Fruit fly (Drosophila melanogaster) whole organism, wandering third instar larva: ENCODE data around the gene CG14627.

Experiments used
- Abd-B ChIP-seq: fragments of >200 bp; optimal IDR thresholded peaks from 2 replicates; lab custom pipeline; 2017; ENCODE audit warnings: missing biosample characterization, missing genetic modification characterization
- CG32264 ChIP-seq: fragments of 200-800 bp; sonication (Bioruptor generic); optimal IDR thresholded peaks from 2 replicates; lab custom pipeline; 2016; ENCODE audit warnings: missing biosample characterization, missing genetic modification characterization
- CrebA ChIP-seq: fragments of 200-800 bp; sonication (Bioruptor generic); optimal IDR thresholded peaks from 2 replicates; lab custom pipeline; 2016; ENCODE audit warnings: missing biosample characterization, mild to moderate bottlenecking, missing genetic modification characterization, borderline replicate concordance
- Dfd ChIP-seq: fragments of >200 bp; optimal IDR thresholded peaks from 2 replicates; lab custom pipeline; 2017; ENCODE audit warnings: missing biosample characterization, missing genetic modification characterization
- Dif ChIP-seq: fragments of 200-275, 200-300 bp; sonication (Bioruptor generic); optimal IDR thresholded peaks from 2 replicates; lab custom pipeline; 2018; ENCODE audit warnings: missing biosample characterization, missing genetic modification characterization; ENCODE audit not compliant: partially characterized antibody
- GATAd ChIP-seq: sonication (Bioruptor generic); optimal IDR thresholded peaks from 2 replicates; lab custom pipeline; 2016; ENCODE audit warnings: missing biosample characterization, missing genetic modification characterization
- HLH106 ChIP-seq: fragments of 200-800 bp; optimal IDR thresholded peaks from 3 replicates; lab custom pipeline; 2019; ENCODE audit warnings: missing biosample characterization, mild to moderate bottlenecking, missing genetic modification characterization, moderate library complexity
- Hnf4 ChIP-seq: fragments of 200-800 bp; sonication (Bioruptor generic); optimal IDR thresholded peaks from 2 replicates; lab custom pipeline; 2016; ENCODE audit warnings: missing biosample characterization, mild to moderate bottlenecking, missing genetic modification characterization
- Hr78 ChIP-seq: fragments of >200 bp; optimal IDR thresholded peaks from 2 replicates; lab custom pipeline; 2017; ENCODE audit warnings: missing biosample characterization, missing genetic modification characterization
- Hr83 ChIP-seq: fragments of 200-300 bp; sonication (Bioruptor generic); optimal IDR thresholded peaks from 2 replicates; lab custom pipeline; 2016; ENCODE audit warnings: missing biosample characterization, mild to moderate bottlenecking, missing genetic modification characterization, moderate library complexity; ENCODE audit not compliant: poor library complexity, severe bottlenecking
- Mio ChIP-seq: sonication (Bioruptor generic); optimal IDR thresholded peaks from 2 replicates; lab custom pipeline; 2016; ENCODE audit warnings: missing biosample characterization, missing genetic modification characterization
- Myc ChIP-seq: fragments of >200 bp; optimal IDR thresholded peaks from 2 replicates; lab custom pipeline; 2017
- N ChIP-seq: fragments of >200 bp; optimal IDR thresholded peaks from 2 replicates; lab custom pipeline; 2018; ENCODE audit warnings: missing biosample characterization, missing external identifiers, missing genetic modification characterization
- OdsH ChIP-seq: fragments of 200-800 bp; sonication (Bioruptor generic); optimal IDR thresholded peaks from 2 replicates; lab custom pipeline; 2016; ENCODE audit warnings: missing biosample characterization, mild to moderate bottlenecking, missing genetic modification characterization
- Rel ChIP-seq, 2 experiments: fragments of 200-800 bp; sonication (Bioruptor generic) in 1 of 2; optimal IDR thresholded peaks; 2 replicates in 1 of 2; 3 replicates in 1 of 2; lab custom pipeline; 2016 to 2019; ENCODE audit warnings: mild to moderate bottlenecking in 2 of 2, missing biosample characterization in 2 of 2, missing genetic modification characterization in 2 of 2, moderate library complexity in 1 of 2
- Sp1 ChIP-seq: fragments of 200-800 bp; sonication (Bioruptor generic); optimal IDR thresholded peaks from 3 replicates; lab custom pipeline; 2019; ENCODE audit warnings: missing biosample characterization, mild to moderate bottlenecking, missing genetic modification characterization, moderate library complexity
- br ChIP-seq: fragments of 200-800 bp; sonication (Bioruptor generic); optimal IDR thresholded peaks from 2 replicates; lab custom pipeline; 2016; ENCODE audit warnings: missing biosample characterization, missing genetic modification characterization
- brk ChIP-seq: fragments of 200-800 bp; sonication (Bioruptor generic); optimal IDR thresholded peaks from 2 replicates; lab custom pipeline; 2016; ENCODE audit warnings: missing biosample characterization, mild to moderate bottlenecking, missing genetic modification characterization
- dl ChIP-seq, 2 experiments: fragments of 175-275, 200-275 bp in 1 of 2; fragments of 200-275 bp in 1 of 2; sonication (Bioruptor generic); optimal IDR thresholded peaks; lab custom pipeline; 2018; ENCODE audit warnings: mild to moderate bottlenecking in 2 of 2, missing biosample characterization in 2 of 2, missing genetic modification characterization in 2 of 2, moderate library complexity in 2 of 2; ENCODE audit not compliant: partially characterized antibody in 2 of 2, insufficient read depth in 1 of 2
- dsf ChIP-seq: sonication (Bioruptor generic); optimal IDR thresholded peaks from 2 replicates; lab custom pipeline; 2016; ENCODE audit warnings: missing biosample characterization, missing genetic modification characterization, borderline replicate concordance
- ey ChIP-seq: fragments of 200-800 bp; sonication (Bioruptor generic); optimal IDR thresholded peaks from 2 replicates; lab custom pipeline; 2016; ENCODE audit warnings: missing biosample characterization, missing genetic modification characterization
- foxo ChIP-seq, 2 experiments: fragments of 200-800 bp; sonication (Bioruptor generic); optimal IDR thresholded peaks; 2 replicates in 1 of 2; 3 replicates in 1 of 2; lab custom pipeline; 2016 to 2017; ENCODE audit warnings: missing biosample characterization in 2 of 2, missing genetic modification characterization in 2 of 2
- fru ChIP-seq: fragments of 200-800 bp; sonication (Bioruptor generic); optimal IDR thresholded peaks from 3 replicates; lab custom pipeline; 2016; ENCODE audit warnings: missing biosample characterization, mild to moderate bottlenecking, missing genetic modification characterization
- h ChIP-seq: fragments of 200-800 bp; sonication (Bioruptor generic); optimal IDR thresholded peaks from 3 replicates; lab custom pipeline; 2016; ENCODE audit warnings: missing biosample characterization, mild to moderate bottlenecking, missing genetic modification characterization
- jim ChIP-seq: fragments of 175-275, 200-325 bp; sonication (Bioruptor generic); optimal IDR thresholded peaks from 2 replicates; lab custom pipeline; 2016; ENCODE audit warnings: missing biosample characterization, mild to moderate bottlenecking, missing genetic modification characterization
- lola ChIP-seq: fragments of >200 bp; optimal IDR thresholded peaks from 2 replicates; lab custom pipeline; 2017; ENCODE audit warnings: missing biosample characterization, missing genetic modification characterization
- pan ChIP-seq: fragments of >200 bp; optimal IDR thresholded peaks from 2 replicates; lab custom pipeline; 2017
- psq ChIP-seq: fragments of 200-800 bp; sonication (Bioruptor generic); optimal IDR thresholded peaks from 3 replicates; lab custom pipeline; 2017; ENCODE audit warnings: missing biosample characterization, mild to moderate bottlenecking, missing genetic modification characterization, moderate library complexity
- rgr ChIP-seq: fragments of 200-800 bp; sonication (Bioruptor generic); optimal IDR thresholded peaks from 3 replicates; lab custom pipeline; 2016; ENCODE audit warnings: missing biosample characterization, mild to moderate bottlenecking, missing genetic modification characterization
- sage ChIP-seq: fragments of 200-800 bp; sonication (Bioruptor generic); optimal IDR thresholded peaks from 2 replicates; lab custom pipeline; 2016; ENCODE audit warnings: missing biosample characterization, mild to moderate bottlenecking, missing genetic modification characterization
- sv ChIP-seq: fragments of 200-800 bp; sonication (Bioruptor generic); optimal IDR thresholded peaks from 3 replicates; lab custom pipeline; 2016; ENCODE audit warnings: missing biosample characterization, missing genetic modification characterization
- tai ChIP-seq: sonication (Bioruptor generic); optimal IDR thresholded peaks from 2 replicates; lab custom pipeline; 2016; ENCODE audit warnings: missing biosample characterization, missing genetic modification characterization
- woc ChIP-seq: sonication (Bioruptor generic); optimal IDR thresholded peaks from 2 replicates; lab custom pipeline; 2016; ENCODE audit warnings: missing biosample characterization, mild to moderate bottlenecking, missing genetic modification characterization

The CG14627 gene

DNA sequence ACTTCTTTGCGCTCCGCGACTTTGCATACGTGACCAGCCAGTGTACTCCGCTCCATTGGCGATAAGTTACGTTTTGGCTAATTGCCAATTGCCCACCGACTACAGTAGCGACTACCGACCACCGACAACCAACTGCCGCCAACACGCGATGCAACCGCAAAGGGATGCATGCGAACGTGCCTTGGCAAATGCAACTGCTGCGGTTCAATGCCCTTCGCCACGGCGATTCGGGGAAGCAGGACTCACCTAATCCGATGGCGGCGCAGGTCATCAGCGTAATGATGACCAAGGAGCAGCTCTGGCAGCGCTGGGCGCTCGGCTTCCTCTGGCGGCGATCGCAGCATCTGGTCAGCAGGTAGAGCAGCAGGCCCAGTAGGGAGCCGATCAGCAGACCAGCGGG, 44.4 kb downstream of the CG14627 start:
- no peak for TF ChIP-seq jim (GFP tag; lab: Kevin White, UChicago)
- no peak for TF ChIP-seq HLH106 (tag; lab: Kevin White, UChicago)
- no peak for TF ChIP-seq Dif (GFP tag; lab: Kevin White, UChicago)
- TF ChIP-seq sv (GFP tag; lab: Kevin White, UChicago), result no peak
- no peak for TF ChIP-seq tai (GFP tag; lab: Kevin White, UChicago)
- TF ChIP-seq ey (GFP tag; lab: Kevin White, UChicago), result no peak
- TF ChIP-seq Myc (lab: Kevin White, UChicago), result no peak
- TF ChIP-seq foxo (GFP tag; optimal IDR thresholded peaks at IDR 0.05; lab: Kevin White, UChicago), result no peak
- TF ChIP-seq CG32264, result no peak
- no peak for TF ChIP-seq psq
- no peak for TF ChIP-seq Hr78 (GFP tag; lab: Kevin White, UChicago)
- TF ChIP-seq Rel (GFP tag; optimal IDR thresholded peaks at IDR 0.05; lab: Kevin White, UChicago), result no peak
- TF ChIP-seq Rel (tag; optimal IDR thresholded peaks at IDR 0.05; lab: Kevin White, UChicago), result no peak
- no peak for TF ChIP-seq OdsH (GFP tag; lab: Kevin White, UChicago)
- TF ChIP-seq rgr (GFP tag; lab: Kevin White, UChicago), result no peak
- TF ChIP-seq h (GFP tag; lab: Kevin White, UChicago), result no peak
- no peak for TF ChIP-seq CrebA (GFP tag; lab: Kevin White, UChicago)
- TF ChIP-seq GATAd, result no peak
- TF ChIP-seq lola (GFP tag; lab: Kevin White, UChicago), result no peak
- no peak for TF ChIP-seq dl (GFP tag; optimal IDR thresholded peaks at IDR 0.05; lab: Kevin White, UChicago; ENCODE audit: insufficient read depth in 1 of 2, partially characterized antibody in 2 of 2)
- no peak for TF ChIP-seq N (GFP tag; lab: Kevin White, UChicago)

DNA sequence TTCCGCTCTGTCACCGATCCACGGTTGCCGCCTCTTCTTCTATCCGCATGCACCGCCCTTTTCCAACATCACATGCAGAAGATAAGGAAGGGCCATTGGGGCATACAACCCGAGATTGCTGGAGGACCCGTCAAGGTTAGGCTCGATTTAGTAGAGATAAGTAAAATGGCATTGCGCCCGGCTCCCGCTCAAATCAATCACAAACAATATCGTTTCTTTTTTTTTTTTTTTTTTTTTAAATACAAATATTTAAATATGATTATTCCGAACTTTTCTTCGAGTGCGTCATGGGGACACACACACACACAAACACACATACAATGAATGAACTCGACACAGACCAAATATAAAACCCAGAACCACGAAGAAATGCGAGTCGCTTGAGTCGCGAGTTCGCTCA, 47.7 kb downstream of the CG14627 start:
- TF ChIP-seq foxo (GFP tag; optimal IDR thresholded peaks at IDR 0.05; lab: Kevin White, UChicago) (peak in 1 of 2 experiments; percentile 16), sv (GFP tag; lab: Kevin White, UChicago) (no peak), Hr78 (GFP tag; lab: Kevin White, UChicago) (no peak), HLH106 (tag; lab: Kevin White, UChicago) (no peak)

DNA sequence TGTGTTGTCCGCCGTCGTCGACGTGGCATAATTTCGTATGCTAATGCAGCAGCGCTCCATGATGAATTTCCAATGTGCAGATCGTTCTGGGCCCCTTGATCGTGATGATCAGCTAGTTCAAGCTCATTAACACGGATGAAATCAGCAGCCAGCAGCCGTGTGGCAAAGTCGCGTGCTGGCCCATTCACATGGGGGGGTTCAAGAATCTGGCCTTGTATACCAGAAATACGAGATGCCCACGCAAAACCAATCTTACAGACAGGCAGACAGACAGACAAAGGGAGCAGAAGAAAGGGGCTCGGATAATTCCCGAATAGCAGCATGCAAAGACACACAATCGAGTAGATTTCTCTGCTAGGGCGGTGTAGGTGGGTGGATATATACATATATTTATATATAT, 48.1 kb downstream of the CG14627 start:
- TF ChIP-seq N (GFP tag; lab: Kevin White, UChicago) (no peak), woc (GFP tag; lab: Kevin White, UChicago) (no peak), rgr (GFP tag; lab: Kevin White, UChicago) (no peak), foxo (GFP tag; optimal IDR thresholded peaks at IDR 0.05; lab: Kevin White, UChicago) (no peak), fru (no peak), Mio (GFP tag; lab: Kevin White, UChicago) (no peak), CrebA (GFP tag; lab: Kevin White, UChicago) (no peak), Abd-B (GFP tag; lab: Kevin White, UChicago) (no peak), tai (GFP tag; lab: Kevin White, UChicago) (no peak), ey (GFP tag; lab: Kevin White, UChicago) (no peak), Rel (GFP tag; optimal IDR thresholded peaks at IDR 0.05; lab: Kevin White, UChicago) (no peak), Rel (tag; optimal IDR thresholded peaks at IDR 0.05; lab: Kevin White, UChicago) (no peak)

DNA sequence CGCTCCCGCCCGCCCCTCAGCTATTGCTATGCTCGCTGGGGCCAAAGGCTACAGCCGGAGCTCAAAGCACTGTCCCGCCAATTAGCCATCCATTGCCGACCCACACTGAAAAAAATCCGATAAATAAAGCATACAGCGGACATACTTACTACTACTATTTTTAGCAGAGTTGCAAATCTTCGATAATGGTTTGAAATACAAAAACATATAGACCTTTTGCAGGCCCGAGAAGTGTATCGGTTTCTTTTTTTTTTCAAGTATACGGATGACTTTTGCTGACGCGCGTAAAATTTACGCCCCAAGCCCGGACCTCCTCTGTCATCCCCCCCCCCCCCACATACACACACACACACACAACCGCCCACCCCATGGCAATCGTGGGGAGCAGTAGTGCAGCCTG, 50.3 kb downstream of the CG14627 start:
- TF ChIP-seq Dfd (GFP tag; lab: Kevin White, UChicago) (no peak), Hnf4 (GFP tag; lab: Kevin White, UChicago) (no peak), Hr83 (GFP tag; lab: Kevin White, UChicago) (no peak), rgr (GFP tag; lab: Kevin White, UChicago) (no peak), pan (lab: Kevin White, UChicago) (no peak), Mio (GFP tag; lab: Kevin White, UChicago) (no peak), GATAd (no peak), sage (GFP tag; lab: Kevin White, UChicago) (no peak), foxo (GFP tag; optimal IDR thresholded peaks at IDR 0.05; lab: Kevin White, UChicago) (no peak), Myc (lab: Kevin White, UChicago) (no peak), fru (no peak), br (no peak), tai (GFP tag; lab: Kevin White, UChicago) (no peak), brk (GFP tag; lab: Kevin White, UChicago) (no peak), ey (GFP tag; lab: Kevin White, UChicago) (no peak), lola (GFP tag; lab: Kevin White, UChicago) (no peak), h (GFP tag; lab: Kevin White, UChicago) (no peak), Sp1 (no peak), dsf (GFP tag; lab: Kevin White, UChicago) (no peak)
